Fruit fly (Drosophila melanogaster): ENCODE data around the gene Ziz.
A peak's percentile ranks its signal among the peaks of the same experiment; 100 is the strongest.

The Ziz gene

DNA sequence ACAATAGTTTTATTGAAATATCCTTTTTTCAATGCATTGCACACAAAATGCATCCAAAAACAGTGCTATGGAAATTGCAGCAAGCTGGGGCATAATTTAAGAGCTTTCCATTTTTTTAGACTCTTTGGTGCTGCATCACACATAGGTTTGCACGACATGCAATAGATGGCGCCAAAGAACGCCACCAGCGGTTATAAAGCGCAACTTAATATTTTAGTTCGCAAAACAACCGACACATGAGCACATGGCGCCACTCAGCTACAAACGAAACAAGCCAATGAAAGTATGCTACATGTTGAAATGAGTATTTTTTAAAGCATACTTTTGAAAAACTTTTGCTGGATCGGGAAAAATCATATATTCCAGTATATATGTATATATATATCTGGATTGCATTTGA is 38.8 kb upstream of the Ziz start (continued):
- TF ChIP-seq CG4730 (GFP tag; IDR thresholded peaks at IDR 0.05) (peak; percentile 77), CG17912 (GFP tag; optimal IDR thresholded peaks at IDR 0.05) (peak; percentile 89), CG14710 (tag; optimal IDR thresholded peaks at IDR 0.05) (peak; percentile 56), CG1529 (GFP tag; optimal IDR thresholded peaks at IDR 0.05) (peak; percentile 46), zen2 (GFP tag; IDR thresholded peaks at IDR 0.05; ENCODE audit: partially characterized antibody) (no peak), kay (GFP tag; optimal IDR thresholded peaks at IDR 0.05) (peak; percentile 46), her (GFP tag; optimal IDR thresholded peaks at IDR 0.05) (peak; percentile 85), CG1233 (GFP tag; optimal IDR thresholded peaks at IDR 0.05) (peak; percentile 76), CG34376 (GFP tag; optimal IDR thresholded peaks at IDR 0.05) (peak; percentile 11), Bgb (GFP tag; IDR thresholded peaks at IDR 0.05; ENCODE audit: partially characterized antibody) (peak; percentile 59), CG10274 (GFP tag; optimal IDR thresholded peaks at IDR 0.05) (peak; percentile 18), Opbp (GFP tag; IDR thresholded peaks at IDR 0.05; ENCODE audit: partially characterized antibody) (peak; percentile 62; the same call in 2 of the 3 replicates), jigr1 (GFP tag; IDR thresholded peaks at IDR 0.05) (no peak), CG10462 (GFP tag; optimal IDR thresholded peaks at IDR 0.05) (peak; percentile 25), CG10209 (GFP tag; optimal IDR thresholded peaks at IDR 0.05) (peak; percentile 74), shn (GFP tag; optimal IDR thresholded peaks at IDR 0.05) (peak; percentile 77), Doc2 (GFP tag; IDR thresholded peaks at IDR 0.05) (0 out of 2 replicates have a peak, but pooled peaks have one; percentile 7), Sry-δ (GFP tag; optimal IDR thresholded peaks at IDR 0.05) (peak; percentile 50), B-H2 (GFP tag; optimal IDR thresholded peaks at IDR 0.05) (peak; percentile 81), CG13287 (GFP tag; IDR thresholded peaks at IDR 0.05; ENCODE audit: partially characterized antibody) (peak; percentile 56; the same call in 1 of the 2 replicates), Lpt (GFP tag; optimal IDR thresholded peaks at IDR 0.05) (no peak), croc (GFP tag; conservative IDR thresholded peaks at IDR 0.05) (peak; percentile 58; the same call in 2 of the 3 replicates), CG16863 (GFP tag; optimal IDR thresholded peaks at IDR 0.05) (peak; percentile 82), CG5180 (GFP tag; optimal IDR thresholded peaks at IDR 0.05) (peak; percentile 64), gsb-n (tag; optimal IDR thresholded peaks at IDR 0.05) (peak; percentile 14), Rx (GFP tag; IDR thresholded peaks at IDR 0.05) (peak; percentile 81), CG9876 (GFP tag; optimal IDR thresholded peaks at IDR 0.05) (peak; percentile 73), ap (GFP tag; IDR thresholded peaks at IDR 0.05) (peak; percentile 65), Spps (tag; optimal IDR thresholded peaks at IDR 0.05) (peak; percentile 5), CG6175 (GFP tag; IDR thresholded peaks at IDR 0.05) (peak; percentile 57; the same call in 1 of the 3 replicates), Hr51 (GFP tag; optimal IDR thresholded peaks at IDR 0.05) (peak; percentile 60 to 64), ara (GFP tag; IDR thresholded peaks at IDR 0.05) (peak; percentile 76), Taf1 (GFP tag; IDR thresholded peaks at IDR 0.05) (peak; percentile 53), Sry-β (GFP tag; optimal IDR thresholded peaks at IDR 0.05) (no peak), seq (GFP tag; IDR thresholded peaks at IDR 0.05) (peak; percentile 55; the same call in 1 of the 2 replicates), CG3838 (GFP tag; optimal IDR thresholded peaks at IDR 0.05) (no peak), Meics (GFP tag; optimal IDR thresholded peaks at IDR 0.05) (peak; percentile 82), Dad (GFP tag; optimal IDR thresholded peaks at IDR 0.05) (peak; percentile 68), stc (GFP tag; IDR thresholded peaks at IDR 0.05) (peak; percentile 64; the same call in 1 of the 2 replicates), Dek (tag; optimal IDR thresholded peaks at IDR 0.05) (peak; percentile 60), Aef1 (GFP tag; IDR thresholded peaks at IDR 0.05) (peak; percentile 72; the same call in 2 of the 3 replicates), Med (GFP tag) (peak; percentile 98), hth (optimal IDR thresholded peaks at IDR 0.05) (no peak), ase (GFP tag; IDR thresholded peaks at IDR 0.05) (peak; percentile 85; the same call in 2 of the 3 replicates), esg (GFP tag; conservative IDR thresholded peaks at IDR 0.05) (0 out of 2 replicates have a peak, but pooled peaks have one; percentile 25), emc (GFP tag; optimal IDR thresholded peaks at IDR 0.05) (peak; percentile 17), CG4328 (GFP tag; optimal IDR thresholded peaks at IDR 0.05) (peak; percentile 43), stwl (tag; optimal IDR thresholded peaks at IDR 0.05) (peak; percentile 75), CG16779 (GFP tag; IDR thresholded peaks at IDR 0.05) (0 out of 2 replicates have a peak, but pooled peaks have one; percentile 75), vnd (GFP tag; IDR thresholded peaks at IDR 0.05; ENCODE audit: partially characterized antibody) (no peak)

Measured in whole organism, embryonic.